Fruit fly (Drosophila melanogaster) whole organism, pupa: ENCODE data around the gene Tnks.

Source experiments
- CG10348 ChIP-seq: fragments of 200-800 bp; sonication (Bioruptor generic); IDR thresholded peaks from 2 replicates; pipeline ENCODE4 v1.3.6; 2022; ENCODE audit warnings: missing biosample characterization, missing genetic modification characterization
- CG12605 ChIP-seq: fragments of 200-800 bp; sonication (Bioruptor generic); IDR thresholded peaks from 2 replicates; pipeline ENCODE4 v1.3.6; 2022; ENCODE audit warnings: missing biosample characterization, missing genetic modification characterization
- CG13204 ChIP-seq: fragments of 200-800 bp; sonication (Bioruptor generic); optimal IDR thresholded peaks from 2 replicates; lab custom pipeline; 2018; ENCODE audit warnings: missing biosample characterization, mild to moderate bottlenecking, missing genetic modification characterization, moderate library complexity
- CG14655 ChIP-seq: fragments of 200-800 bp; sonication (Bioruptor generic); optimal IDR thresholded peaks from 3 replicates; lab custom pipeline; 2017; ENCODE audit warnings: mild to moderate bottlenecking, missing biosample characterization, missing genetic modification reagents, missing genetic modification characterization
- CG15710 ChIP-seq: fragments of 200-800 bp; sonication (Bioruptor generic); optimal IDR thresholded peaks from 2 replicates; lab custom pipeline; 2018; ENCODE audit warnings: missing biosample characterization, mild to moderate bottlenecking, missing genetic modification characterization, moderate library complexity
- CG17806 ChIP-seq: fragments of 200-800 bp; sonication (Bioruptor generic); optimal IDR thresholded peaks from 2 replicates; lab custom pipeline; 2018; ENCODE audit warnings: missing biosample characterization, mild to moderate bottlenecking, missing genetic modification characterization, moderate library complexity
- CG32121 ChIP-seq: fragments of 200-800 bp; sonication (Bioruptor generic); IDR thresholded peaks from 2 replicates; pipeline ENCODE4 v1.3.6; 2022; ENCODE audit warnings: missing biosample characterization, missing genetic modification characterization
- CG34367 ChIP-seq: fragments of 200-800 bp; sonication (Bioruptor generic); optimal IDR thresholded peaks from 2 replicates; lab custom pipeline; 2018; ENCODE audit warnings: missing biosample characterization, mild to moderate bottlenecking, missing genetic modification characterization
- CG4496 ChIP-seq: fragments of 200-800 bp; sonication (Bioruptor generic); IDR thresholded peaks from 3 replicates; pipeline ENCODE4 v1.3.6; 2022; ENCODE audit warnings: missing biosample characterization, missing genetic modification characterization
- CG8159 ChIP-seq: fragments of 200-800 bp; sonication (Bioruptor generic); optimal IDR thresholded peaks from 3 replicates; lab custom pipeline; 2018; ENCODE audit warnings: missing biosample characterization, mild to moderate bottlenecking, missing genetic modification characterization, moderate library complexity
- CG8301 ChIP-seq: fragments of 200-800 bp; sonication (Bioruptor generic); optimal IDR thresholded peaks from 2 replicates; lab custom pipeline; 2018; ENCODE audit warnings: missing biosample characterization, mild to moderate bottlenecking, missing genetic modification characterization
- CG9948 ChIP-seq: fragments of 200-800 bp; sonication (Bioruptor generic); optimal IDR thresholded peaks from 2 replicates; lab custom pipeline; 2018; ENCODE audit warnings: missing biosample characterization, mild to moderate bottlenecking, missing genetic modification characterization, moderate library complexity
- D1 ChIP-seq: fragments of 200-800 bp; sonication (Bioruptor generic); optimal IDR thresholded peaks from 2 replicates; lab custom pipeline; 2018; ENCODE audit warnings: missing biosample characterization, mild to moderate bottlenecking, missing genetic modification characterization, moderate library complexity
- EcR ChIP-seq: fragments of 200-800 bp; sonication (Bioruptor generic); optimal IDR thresholded peaks from 3 replicates; lab custom pipeline; 2019; ENCODE audit warnings: missing biosample characterization, missing genetic modification characterization, mild to moderate bottlenecking, moderate library complexity, missing genetic modification reagents
- Ets98B ChIP-seq: fragments of 200-800 bp; sonication (Bioruptor generic); IDR thresholded peaks from 2 replicates; pipeline ENCODE4 v1.3.6; 2022; ENCODE audit warnings: missing biosample characterization, missing genetic modification characterization
- Pif1A ChIP-seq: fragments of 200-800 bp; sonication (Bioruptor generic); optimal IDR thresholded peaks from 3 replicates; lab custom pipeline; 2016; ENCODE audit warnings: missing biosample characterization, missing genetic modification characterization
- Pif1B ChIP-seq: fragments of 200-800 bp; sonication (Bioruptor generic); optimal IDR thresholded peaks from 3 replicates; lab custom pipeline; 2016; ENCODE audit warnings: missing biosample characterization, missing genetic modification characterization
- Snoo ChIP-seq: fragments of 200-800 bp; sonication (Bioruptor generic); optimal IDR thresholded peaks from 3 replicates; lab custom pipeline; 2017; ENCODE audit warnings: missing biosample characterization, mild to moderate bottlenecking, missing genetic modification characterization, inconsistent platforms
- fd96Ca ChIP-seq: fragments of 200-800 bp; sonication (Bioruptor generic); IDR thresholded peaks from 3 replicates; pipeline ENCODE4 v1.3.6; 2022; ENCODE audit warnings: missing biosample characterization, missing genetic modification characterization
- gl ChIP-seq: fragments of 200-800 bp; sonication (Bioruptor generic); optimal IDR thresholded peaks from 2 replicates; lab custom pipeline; 2018; ENCODE audit warnings: missing biosample characterization, mild to moderate bottlenecking, missing genetic modification characterization
- rn ChIP-seq: fragments of 200-800 bp; sonication (Bioruptor generic); IDR thresholded peaks from 2 replicates; pipeline ENCODE4 v1.3.6; 2022; ENCODE audit warnings: missing biosample characterization, missing genetic modification characterization

The Tnks gene

DNA sequence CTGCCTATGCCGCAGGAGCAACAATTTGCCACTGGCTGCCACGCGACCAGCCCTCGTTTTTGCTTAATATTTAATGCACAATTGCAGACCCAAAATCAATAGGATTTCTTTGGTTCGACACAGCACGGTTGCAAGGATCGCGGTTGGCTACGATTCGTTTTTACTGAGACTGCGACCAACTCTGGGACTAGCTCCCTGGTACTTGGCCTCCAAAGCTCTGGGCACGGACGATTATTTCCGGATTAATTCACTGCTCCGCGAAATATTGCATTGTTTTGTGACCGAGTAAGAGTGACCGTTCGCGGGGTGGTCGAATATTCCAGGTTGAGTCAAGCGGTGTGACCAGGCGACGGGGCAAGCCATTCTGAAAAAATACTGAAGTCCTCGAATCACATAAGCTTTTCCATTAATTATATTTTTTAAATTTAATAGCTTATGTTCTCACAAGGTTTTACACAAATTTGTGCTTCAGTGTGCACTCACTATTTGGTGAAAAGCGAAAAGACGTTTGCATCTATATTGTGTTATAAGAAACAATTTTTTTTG is at the start of gene Tnks:
Tnks (minus strand) TSS at position 302 of the 546 bp plus-strand sequence.
- TF ChIP-seq Pif1B (no peak), fd96Ca (GFP tag; lab: Robert Waterston, UW) (0 out of 3 replicates have a peak, but pooled peaks have one; percentile 19), EcR (GFP tag; lab: Kevin White, UChicago) (no peak), CG17806 (tag; lab: Kevin White, UChicago) (no peak), CG15710 (tag; lab: Kevin White, UChicago) (no peak), gl (tag; lab: Kevin White, UChicago) (no peak), Snoo (tag; lab: Kevin White, UChicago) (no peak), CG8159 (tag; lab: Kevin White, UChicago) (peak; percentile 5), CG13204 (no peak), rn (no peak)

DNA sequence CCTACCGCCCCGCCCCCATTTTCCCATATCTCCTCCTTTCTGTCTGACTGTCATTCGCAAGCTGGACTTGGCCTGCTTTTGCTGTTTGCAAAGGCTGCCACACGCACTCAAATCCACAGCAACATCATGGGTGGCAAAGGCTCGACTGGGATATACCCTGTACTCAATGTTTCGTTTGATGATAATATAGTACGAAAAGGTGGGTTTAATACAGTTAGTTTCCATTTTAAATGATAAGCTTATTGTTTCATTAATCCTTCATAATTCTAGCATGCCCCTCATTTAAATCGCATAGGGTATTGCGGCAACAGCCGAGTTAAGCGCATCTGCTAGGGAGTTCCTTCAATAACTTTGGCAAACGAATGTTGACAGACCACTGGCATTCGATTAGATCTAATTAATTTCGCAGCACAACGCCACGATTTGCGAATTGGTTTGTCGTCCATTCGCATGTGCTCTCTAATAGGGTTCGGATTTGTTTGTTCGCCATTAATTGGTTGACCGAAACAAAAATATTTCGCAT is 33.1 kb upstream of the Tnks start:
- TF ChIP-seq Pif1B (no peak), Ets98B (no peak), D1 (tag; lab: Kevin White, UChicago) (no peak), CG34367 (tag; lab: Kevin White, UChicago) (no peak), CG10348 (GFP tag; lab: Robert Waterston, UW) (no peak), CG9948 (tag; lab: Kevin White, UChicago) (no peak), CG12605 (GFP tag; lab: Robert Waterston, UW) (no peak), Pif1A (GFP tag; lab: Kevin White, UChicago) (no peak), CG17806 (tag; lab: Kevin White, UChicago) (no peak), CG32121 (no peak), CG8301 (tag; lab: Kevin White, UChicago) (no peak), gl (tag; lab: Kevin White, UChicago) (no peak), CG14655 (no peak)

DNA sequence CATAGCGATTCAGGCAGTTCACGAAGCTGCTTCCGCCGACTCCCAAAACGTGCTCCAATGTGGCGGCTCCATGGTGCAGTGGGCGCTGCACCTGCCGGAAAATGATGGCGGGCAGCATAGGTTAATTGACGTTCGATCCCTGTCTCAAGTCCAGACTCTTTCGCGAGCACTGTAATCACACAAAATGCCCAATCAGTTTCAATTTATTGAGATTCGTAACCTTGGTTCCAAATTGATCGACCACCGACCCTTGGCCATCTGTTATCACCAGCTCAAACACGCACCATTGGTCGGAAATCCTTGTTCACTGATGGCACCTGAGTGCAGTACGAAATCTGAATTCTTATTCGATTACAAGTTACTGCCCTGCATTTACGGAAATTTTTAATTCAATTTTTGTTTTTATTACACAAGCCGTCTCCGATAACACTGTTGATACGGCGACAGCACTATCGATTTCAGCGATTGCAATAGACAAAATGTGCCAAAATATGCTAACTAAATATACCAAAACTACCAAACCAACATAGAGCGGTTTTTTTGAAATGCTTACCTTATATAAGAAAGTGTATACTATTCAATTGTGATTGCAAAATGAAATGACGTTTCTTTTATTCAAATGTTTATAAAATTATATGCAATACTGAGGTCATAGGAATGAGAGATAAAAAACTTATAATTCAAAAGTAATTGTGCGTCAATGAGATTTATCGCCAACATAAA is 25.8 kb upstream of the Tnks start, which contains the start of gene CLS:
CLS (minus strand) TSS at position 673 of the 723 bp plus-strand sequence.
- TF ChIP-seq rn = no peak
- no peak for TF ChIP-seq CG8159 (tag; lab: Kevin White, UChicago)
- TF ChIP-seq Pif1B = no peak
- TF ChIP-seq CG8301 (tag; lab: Kevin White, UChicago) = no peak
- no peak for TF ChIP-seq Ets98B
- TF ChIP-seq CG13204 = no peak
- TF ChIP-seq CG12605 (GFP tag; lab: Robert Waterston, UW) = no peak

DNA sequence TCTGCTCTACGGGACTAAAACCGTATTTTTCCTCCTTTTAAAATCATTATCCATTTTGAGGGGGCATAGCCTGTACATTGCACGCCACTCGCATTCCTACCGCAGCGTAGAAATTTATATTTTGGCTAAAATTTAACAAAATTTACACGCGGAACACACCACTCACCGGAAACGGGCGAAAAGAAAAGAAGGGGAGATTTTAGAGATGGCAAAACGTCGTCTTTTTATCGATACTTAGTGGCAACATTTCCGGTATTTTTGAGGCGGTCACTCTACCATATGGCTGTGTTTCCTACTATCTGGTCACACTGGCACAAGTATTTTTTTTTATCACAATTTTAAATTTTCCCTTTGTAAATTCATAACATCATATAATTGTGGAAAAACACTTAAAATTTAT is 23.8 kb upstream of the Tnks start, which contains the start of gene RpL27:
RpL27 (minus strand) TSS at position 193 of the 400 bp plus-strand sequence.
- no peak for TF ChIP-seq CG8301 (tag; lab: Kevin White, UChicago)
- peak; percentile 53 for TF ChIP-seq Ets98B
- TF ChIP-seq CG15710 (tag; lab: Kevin White, UChicago) = peak; percentile 51
- peak; percentile 51 for TF ChIP-seq CG8159 (tag; lab: Kevin White, UChicago)
- TF ChIP-seq CG4496 (GFP tag; lab: Robert Waterston, UW) = peak; percentile 56; the same call in 2 of the 3 replicates
- TF ChIP-seq CG17806 (tag; lab: Kevin White, UChicago) = peak; percentile 13
- TF ChIP-seq D1 (tag; lab: Kevin White, UChicago) = no peak
- TF ChIP-seq CG32121 = peak; percentile 56; the same call in 1 of the 2 replicates
- no peak for TF ChIP-seq CG14655
- peak; percentile 86 for TF ChIP-seq Snoo (tag; lab: Kevin White, UChicago)
- TF ChIP-seq gl (tag; lab: Kevin White, UChicago) = peak; percentile 57
- peak; percentile 68 for TF ChIP-seq Pif1A (GFP tag; lab: Kevin White, UChicago)
- no peak; the same call in 2 of the 3 replicates for TF ChIP-seq fd96Ca (GFP tag; lab: Robert Waterston, UW)
- TF ChIP-seq CG10348 (GFP tag; lab: Robert Waterston, UW) = no peak
- peak; percentile 66 for TF ChIP-seq Pif1B
- peak; percentile 43 for TF ChIP-seq CG34367 (tag; lab: Kevin White, UChicago)
- TF ChIP-seq CG9948 (tag; lab: Kevin White, UChicago) = no peak
- TF ChIP-seq EcR (GFP tag; lab: Kevin White, UChicago) = no peak
- TF ChIP-seq CG12605 (GFP tag; lab: Robert Waterston, UW) = peak; percentile 54; the same call in 1 of the 2 replicates
- no peak for TF ChIP-seq rn
- no peak for TF ChIP-seq CG13204

DNA sequence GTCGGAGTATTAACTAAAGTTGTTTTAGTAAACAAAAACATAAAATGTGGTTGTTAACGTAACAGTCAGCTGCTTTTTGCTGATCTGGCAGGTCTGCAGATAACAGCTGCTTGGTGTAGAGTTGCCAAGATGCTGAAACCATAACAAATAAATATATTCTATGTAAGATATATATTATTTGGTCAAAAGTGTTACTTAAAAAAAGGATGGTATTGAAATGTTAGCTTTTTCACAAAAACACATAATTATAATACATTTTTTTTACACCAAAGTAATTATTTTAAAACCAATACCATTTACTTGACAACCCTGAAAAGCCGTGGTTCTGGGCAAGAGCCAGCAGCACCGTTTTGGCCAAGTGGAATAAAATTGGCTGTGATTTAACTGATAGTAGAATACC is 19.4 kb upstream of the Tnks start, which contains the start of the genes CG4743 and Idh3g:
CG4743 (minus strand) TSS at position 23 of the 400 bp plus-strand sequence.
Idh3g (plus strand) TSS at position 318 of the 400 bp plus-strand sequence.
- TF ChIP-seq CG8301 (tag; lab: Kevin White, UChicago) (peak; percentile 93), CG9948 (tag; lab: Kevin White, UChicago) (peak; percentile 96), fd96Ca (GFP tag; lab: Robert Waterston, UW) (peak; percentile 86), Snoo (tag; lab: Kevin White, UChicago) (peak; percentile 95), CG34367 (tag; lab: Kevin White, UChicago) (peak; percentile 94), CG10348 (GFP tag; lab: Robert Waterston, UW) (peak; percentile 80), Pif1B (peak; percentile 93), CG4496 (GFP tag; lab: Robert Waterston, UW) (peak; percentile 95), CG15710 (tag; lab: Kevin White, UChicago) (peak; percentile 96), CG8159 (tag; lab: Kevin White, UChicago) (peak; percentile 96), rn (peak; percentile 80), CG17806 (tag; lab: Kevin White, UChicago) (peak; percentile 96), Ets98B (peak; percentile 94), Pif1A (GFP tag; lab: Kevin White, UChicago) (peak; percentile 92), CG12605 (GFP tag; lab: Robert Waterston, UW) (peak; percentile 95), EcR (GFP tag; lab: Kevin White, UChicago) (no peak), gl (tag; lab: Kevin White, UChicago) (peak; percentile 82), CG13204 (no peak), CG14655 (peak; percentile 94), D1 (tag; lab: Kevin White, UChicago) (peak; percentile 76), CG32121 (peak; percentile 94)
- TF ChIP-seq, all 21 proteins: peak for 19
